Worm (Caenorhabditis elegans): ENCODE data around the gene H05C05.4.

Gene H05C05.4

DNA sequence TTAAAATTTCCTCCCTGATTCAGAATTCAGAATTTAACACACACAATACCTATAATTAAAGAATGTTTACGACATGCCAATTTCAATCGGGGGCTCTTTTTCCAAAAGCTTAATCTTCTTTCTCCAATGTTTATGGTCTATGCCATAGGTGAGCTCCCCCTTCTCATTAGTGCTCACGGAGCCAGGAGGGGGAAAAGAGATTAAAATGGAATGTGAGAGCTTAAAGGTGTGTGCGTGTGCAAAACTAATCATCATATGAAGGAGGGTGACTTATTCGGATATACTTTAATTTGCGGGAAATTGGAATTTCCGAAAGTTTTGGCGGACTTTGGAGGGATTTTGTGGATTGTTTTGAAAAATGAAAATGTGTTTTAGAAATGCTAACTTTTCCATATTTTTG lies 37.0 kb upstream of the H05C05.4 start:
- TF ChIP-seq ceh-14 (tag; optimal IDR thresholded peaks at IDR 0.05): peak; percentile 86
- TF ChIP-seq fkh-10 (GFP tag; optimal IDR thresholded peaks at IDR 0.05): no peak
- no peak for TF ChIP-seq K02D7.2 (tag; optimal IDR thresholded peaks at IDR 0.05)

DNA sequence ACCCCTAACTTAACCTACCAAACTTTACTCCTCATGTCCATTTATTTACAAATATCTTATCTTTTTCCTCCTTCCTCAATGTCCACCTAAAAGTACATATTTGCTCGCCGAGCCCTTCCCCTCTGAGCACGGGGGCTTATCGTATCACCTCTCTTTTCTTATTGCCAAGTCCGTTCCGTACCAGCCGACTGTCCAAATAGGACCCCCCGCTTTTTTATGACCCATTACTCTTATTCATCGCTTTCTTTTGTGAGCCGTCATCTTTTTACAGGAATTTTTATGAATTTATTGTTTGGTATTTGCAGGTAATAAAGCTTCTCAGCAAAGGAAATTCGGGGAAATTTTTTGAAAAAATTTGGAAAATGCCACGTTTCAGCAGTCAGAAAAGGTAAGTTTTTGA lies 36.1 kb upstream of the H05C05.4 start, which contains the start of gene Y55D5A.1:
Y55D5A.1 (plus strand) TSS at position 301 of the 400 bp plus-strand sequence.
- no peak for TF ChIP-seq elt-2 (tag; optimal IDR thresholded peaks at IDR 0.05)

DNA sequence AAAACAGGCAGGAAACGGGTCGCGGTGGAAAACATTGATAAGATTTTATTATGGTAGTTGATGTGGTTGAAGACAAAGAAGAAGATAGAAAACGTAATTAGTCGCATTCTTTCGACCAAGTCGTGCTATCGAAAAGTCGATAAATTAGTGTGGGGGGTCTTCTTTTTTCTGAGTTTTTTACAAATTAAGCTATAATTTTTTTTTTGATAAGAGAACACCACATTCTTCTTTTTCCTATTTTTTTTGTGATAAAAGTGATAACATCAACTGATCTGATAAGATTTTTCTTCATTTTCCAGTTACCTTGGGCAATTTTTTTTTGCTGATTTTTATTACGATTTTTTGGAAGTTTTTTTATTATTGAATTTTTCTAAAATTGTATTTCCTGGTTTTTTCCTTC lies 34.9 kb upstream of the H05C05.4 start:
- TF ChIP-seq elt-2 (tag; optimal IDR thresholded peaks at IDR 0.05) (peak; percentile 76), rnt-1 (tag; optimal IDR thresholded peaks at IDR 0.05) (no peak)

DNA sequence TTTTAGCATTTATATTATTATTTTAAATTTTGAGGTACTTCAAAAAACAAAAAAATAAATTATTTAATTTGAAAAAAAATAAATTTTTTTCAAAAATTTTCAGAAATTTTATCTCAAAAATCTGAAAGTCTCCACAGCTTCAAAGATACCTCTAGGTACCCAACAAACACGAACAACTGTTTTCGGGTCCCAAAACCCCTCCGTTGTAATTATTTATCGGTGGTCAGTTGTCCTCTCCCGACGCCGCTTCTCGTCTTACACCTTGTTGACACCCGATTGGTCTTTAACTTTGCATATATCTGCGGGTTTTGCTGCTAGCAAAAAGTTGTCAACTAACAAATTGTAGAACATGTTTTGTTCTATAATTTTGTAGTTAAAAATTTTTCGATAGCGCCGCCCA lies 30.2 kb upstream of the H05C05.4 start:
- TF ChIP-seq ceh-19 (GFP tag; optimal IDR thresholded peaks at IDR 0.05) (no peak), hlh-15 (tag; optimal IDR thresholded peaks at IDR 0.05) (no peak), pha-2 (tag; optimal IDR thresholded peaks at IDR 0.05) (no peak), unc-3 (GFP tag; conservative IDR thresholded peaks at IDR 0.05) (no peak), unc-3 (tag; optimal IDR thresholded peaks at IDR 0.05) (no peak), hlh-8 (tag; optimal IDR thresholded peaks at IDR 0.05) (no peak), zip-5 (tag; optimal IDR thresholded peaks at IDR 0.05) (no peak), ceh-34 (tag; optimal IDR thresholded peaks at IDR 0.05) (no peak), ztf-16 (tag; optimal IDR thresholded peaks at IDR 0.05) (no peak), ceh-9 (tag; optimal IDR thresholded peaks at IDR 0.05) (no peak), Y22D7AL.16 (tag; optimal IDR thresholded peaks at IDR 0.05) (no peak), dmd-4 (tag; optimal IDR thresholded peaks at IDR 0.05; ENCODE audit: borderline replicate concordance) (no peak), hlh-13 (GFP tag; optimal IDR thresholded peaks at IDR 0.05) (no peak), ref-2 (tag; optimal IDR thresholded peaks at IDR 0.05) (no peak), unc-55 (GFP tag; optimal IDR thresholded peaks at IDR 0.05) (no peak), nhr-11 (tag; optimal IDR thresholded peaks at IDR 0.05) (no peak), lin-11 (tag; optimal IDR thresholded peaks at IDR 0.05) (no peak)

DNA sequence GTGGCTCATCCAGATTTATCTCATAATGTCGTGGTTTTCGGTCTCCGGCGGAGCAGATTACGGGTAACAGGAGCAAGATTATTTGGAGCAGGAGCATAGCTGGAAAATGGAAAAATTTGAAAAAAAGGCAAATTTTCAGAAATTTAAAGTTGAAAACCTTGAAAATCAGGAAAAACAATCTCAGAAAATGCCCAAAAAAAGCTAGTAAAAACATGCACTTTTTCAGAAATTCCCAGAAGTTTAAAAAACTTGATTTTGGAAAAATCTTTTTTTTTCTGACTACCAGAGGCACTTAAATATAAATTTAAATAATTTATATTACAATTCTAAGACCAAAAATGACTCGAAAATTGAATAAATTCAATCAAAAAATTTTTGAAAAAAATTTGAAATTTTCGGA lies 29.7 kb upstream of the H05C05.4 start, which contains the start of gene Y55D5A.3:
Y55D5A.3 (minus strand) TSS at position 101 of the 400 bp plus-strand sequence.
- TF ChIP-seq ztf-16 (tag; optimal IDR thresholded peaks at IDR 0.05): no peak
- no peak for TF ChIP-seq odd-2 (tag; optimal IDR thresholded peaks at IDR 0.05)
- TF ChIP-seq unc-55 (GFP tag; optimal IDR thresholded peaks at IDR 0.05): no peak
- TF ChIP-seq tbx-2 (tag; optimal IDR thresholded peaks at IDR 0.05): no peak
- no peak for TF ChIP-seq pat-9 (tag; optimal IDR thresholded peaks at IDR 0.05)
- TF ChIP-seq K09A11.1 (tag; optimal IDR thresholded peaks at IDR 0.05; ENCODE audit: insufficient read depth): no peak
- TF ChIP-seq ceh-14 (tag; optimal IDR thresholded peaks at IDR 0.05): no peak
- no peak for TF ChIP-seq ceh-30 (tag; optimal IDR thresholded peaks at IDR 0.05)
- no peak for TF ChIP-seq pha-4 (tag; optimal IDR thresholded peaks at IDR 0.05)
- no peak for TF ChIP-seq ref-2 (tag; optimal IDR thresholded peaks at IDR 0.05)
- TF ChIP-seq pqm-1 (tag; optimal IDR thresholded peaks at IDR 0.05): no peak
- no peak for TF ChIP-seq ceh-22 (tag; optimal IDR thresholded peaks at IDR 0.05)
- TF ChIP-seq lim-6 (tag; optimal IDR thresholded peaks at IDR 0.05): no peak
- no peak for TF ChIP-seq dmd-4 (tag; optimal IDR thresholded peaks at IDR 0.05; ENCODE audit: borderline replicate concordance)

DNA sequence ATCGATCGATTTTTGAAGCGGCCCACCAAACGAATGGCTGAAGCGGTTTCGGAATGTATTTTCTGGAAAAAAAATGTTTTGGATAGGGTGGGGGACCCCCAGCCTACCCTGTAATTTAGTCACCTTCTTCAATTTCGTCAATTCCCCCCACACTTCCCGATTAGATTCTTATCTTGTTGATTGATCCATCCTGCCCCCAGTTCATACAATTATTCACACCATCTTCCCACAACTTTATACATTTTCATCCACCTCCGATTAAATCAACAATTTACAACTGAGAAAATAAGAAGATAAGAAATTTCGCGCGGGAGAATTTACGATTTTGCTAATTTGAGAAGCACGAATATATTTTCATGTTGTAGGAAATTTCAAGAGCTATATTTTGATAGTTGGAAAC lies 27.0 kb upstream of the H05C05.4 start:
- TF ChIP-seq ttx-3 (tag; optimal IDR thresholded peaks at IDR 0.05): no peak
- TF ChIP-seq rnt-1 (tag; optimal IDR thresholded peaks at IDR 0.05): peak; percentile 5
- no peak for TF ChIP-seq unc-42 (tag; optimal IDR thresholded peaks at IDR 0.05)
